Fruit fly (Drosophila melanogaster) whole organism, embryonic: ENCODE data around the gene CG42240.

ENCODE experiments used
- Atf-2 ChIP-seq: fragments of 200-800 bp; sonication (Bioruptor generic); optimal IDR thresholded peaks from 2 replicates; lab custom pipeline; 2016; ENCODE audit warnings: missing biosample characterization, missing genetic modification characterization
- Awh ChIP-seq: fragments of 200-800 bp; sonication (Bioruptor generic); IDR thresholded peaks from 2 replicates; pipeline ENCODE4, ENCODE4 v1.3.6; 2022; ENCODE audit warnings: missing biosample characterization, missing genetic modification characterization
- Bdp1 ChIP-seq: fragments of 200-800 bp; sonication (Bioruptor generic); optimal IDR thresholded peaks from 3 replicates; lab custom pipeline; 2016; ENCODE audit warnings: missing biosample characterization, missing genetic modification characterization
- CG10209 ChIP-seq: fragments of 200-800 bp; sonication (Bioruptor generic); optimal IDR thresholded peaks from 3 replicates; lab custom pipeline; 2017; ENCODE audit warnings: missing biosample characterization, mild to moderate bottlenecking, missing genetic modification characterization, missing genetic modification reagents
- CG11696 ChIP-seq: fragments of 200-800 bp; sonication (Bioruptor generic); IDR thresholded peaks from 2 replicates; pipeline ENCODE4 v1.3.6; 2022; ENCODE audit warnings: missing biosample characterization, missing genetic modification characterization
- CG12299 ChIP-seq: fragments of 200-800 bp; sonication (Bioruptor generic); optimal IDR thresholded peaks from 2 replicates; lab custom pipeline; 2018; ENCODE audit warnings: missing biosample characterization, mild to moderate bottlenecking, missing genetic modification characterization
- CG12391 ChIP-seq: fragments of 200-800 bp; sonication (Bioruptor generic); optimal IDR thresholded peaks from 3 replicates; lab custom pipeline; 2018; ENCODE audit warnings: missing biosample characterization, mild to moderate bottlenecking, missing genetic modification characterization, moderate library complexity
- CG12942 ChIP-seq: fragments of 200-800 bp; sonication (Bioruptor generic); optimal IDR thresholded peaks from 3 replicates; lab custom pipeline; 2016; ENCODE audit warnings: missing biosample characterization, missing genetic modification characterization
- CG14050 ChIP-seq: fragments of 200-800 bp; sonication (Bioruptor generic); IDR thresholded peaks from 3 replicates; pipeline ENCODE4 v1.3.6; 2022; ENCODE audit warnings: missing biosample characterization, missing genetic modification characterization
- CG14667 ChIP-seq: fragments of 200-800 bp; sonication (Bioruptor generic); IDR thresholded peaks from 2 replicates; pipeline ENCODE4 v1.3.6; 2022; ENCODE audit warnings: missing biosample characterization, missing genetic modification characterization
- CG14965 ChIP-seq: fragments of 200-800 bp; sonication (Bioruptor generic); optimal IDR thresholded peaks from 2 replicates; lab custom pipeline; 2016; ENCODE audit warnings: missing biosample characterization, missing genetic modification characterization, borderline replicate concordance
- CG15601 ChIP-seq: fragments of 200-800 bp; sonication (Bioruptor generic); optimal IDR thresholded peaks from 3 replicates; lab custom pipeline; 2019; ENCODE audit warnings: missing biosample characterization, mild to moderate bottlenecking, missing genetic modification characterization, moderate library complexity
- CG15696 ChIP-seq: fragments of 200-800 bp; sonication (Bioruptor generic); optimal IDR thresholded peaks from 2 replicates; lab custom pipeline; 2019; ENCODE audit warnings: missing biosample characterization, mild to moderate bottlenecking, missing genetic modification characterization, moderate library complexity
- CG17359 ChIP-seq: fragments of 200-800 bp; sonication (Bioruptor generic); optimal IDR thresholded peaks from 3 replicates; lab custom pipeline; 2018; ENCODE audit warnings: missing biosample characterization, mild to moderate bottlenecking, missing genetic modification characterization, moderate library complexity
- CG18476 ChIP-seq: fragments of 200-800 bp; sonication (Bioruptor generic); optimal IDR thresholded peaks from 2 replicates; lab custom pipeline; 2016; ENCODE audit warnings: missing biosample characterization, mild to moderate bottlenecking, missing genetic modification characterization
- CG2678 ChIP-seq: fragments of 200-800 bp; sonication (Bioruptor generic); optimal IDR thresholded peaks from 3 replicates; lab custom pipeline; 2019; ENCODE audit warnings: missing biosample characterization, mild to moderate bottlenecking, missing genetic modification characterization, moderate library complexity
- CG3726 ChIP-seq: fragments of 200-800 bp; sonication (Bioruptor generic); IDR thresholded peaks from 3 replicates; pipeline ENCODE4, ENCODE4 v1.3.6; 2022; ENCODE audit warnings: missing biosample characterization, missing genetic modification characterization
- CG42726 ChIP-seq: fragments of 200-800 bp; sonication (Bioruptor generic); IDR thresholded peaks from 2 replicates; pipeline ENCODE4 v1.3.6; 2022; ENCODE audit warnings: missing biosample characterization, missing genetic modification characterization; ENCODE audit not compliant: partially characterized antibody
- CG4282 ChIP-seq: fragments of 200-800 bp; sonication (Bioruptor generic); optimal IDR thresholded peaks from 2 replicates; lab custom pipeline; 2016; ENCODE audit warnings: missing biosample characterization, missing genetic modification characterization
- CG5953 ChIP-seq: fragments of 200-800 bp; sonication (Bioruptor generic); IDR thresholded peaks from 2 replicates; pipeline ENCODE4 v1.3.6; 2022; ENCODE audit warnings: missing biosample characterization, missing genetic modification characterization
- CG6254 ChIP-seq: fragments of 200-800 bp; sonication (Bioruptor generic); optimal IDR thresholded peaks from 3 replicates; lab custom pipeline; 2017; ENCODE audit warnings: mild to moderate bottlenecking, missing biosample characterization, missing genetic modification reagents, missing genetic modification characterization
- CG6791 ChIP-seq: fragments of 200-800 bp; sonication (Bioruptor generic); IDR thresholded peaks from 3 replicates; pipeline ENCODE4 v1.3.6; 2022; ENCODE audit warnings: missing biosample characterization, missing genetic modification characterization; ENCODE audit not compliant: partially characterized antibody
- CG7745 ChIP-seq: fragments of 200-800 bp; sonication (Bioruptor generic); optimal IDR thresholded peaks from 2 replicates; lab custom pipeline; 2018; ENCODE audit warnings: missing biosample characterization, mild to moderate bottlenecking, missing genetic modification characterization, moderate library complexity
- CG7839 ChIP-seq: fragments of 200-800 bp; sonication (Bioruptor generic); optimal IDR thresholded peaks from 3 replicates; lab custom pipeline; 2018; ENCODE audit warnings: missing biosample characterization, mild to moderate bottlenecking, missing genetic modification characterization, moderate library complexity
- CG7987 ChIP-seq: fragments of 200-800 bp; sonication (Bioruptor generic); optimal IDR thresholded peaks from 2 replicates; lab custom pipeline; 2018; ENCODE audit warnings: missing biosample characterization, mild to moderate bottlenecking, missing genetic modification characterization, moderate library complexity
- CG9437 ChIP-seq: fragments of 200-800 bp; sonication (Bioruptor generic); optimal IDR thresholded peaks from 2 replicates; lab custom pipeline; 2018; ENCODE audit warnings: missing biosample characterization, mild to moderate bottlenecking, missing genetic modification characterization
- CG9609 ChIP-seq: fragments of 200-800 bp; sonication (Bioruptor generic); optimal IDR thresholded peaks from 3 replicates; lab custom pipeline; 2016; ENCODE audit warnings: missing biosample characterization, missing genetic modification characterization
- Dad ChIP-seq: fragments of 200-800 bp; sonication (Bioruptor generic); optimal IDR thresholded peaks from 3 replicates; lab custom pipeline; 2016; ENCODE audit warnings: missing biosample characterization, missing genetic modification characterization
- Dfd ChIP-seq, 2 experiments: fragments of >200 bp; optimal IDR thresholded peaks; 2 replicates each; lab custom pipeline; 2017; ENCODE audit warnings: missing biosample characterization in 2 of 2, missing genetic modification characterization in 2 of 2
- Dll ChIP-seq: fragments of 200-800 bp; sonication (Bioruptor generic); IDR thresholded peaks from 4 replicates; pipeline ENCODE4 v1.3.6; 2022; ENCODE audit warnings: missing biosample characterization, missing genetic modification characterization; ENCODE audit not compliant: partially characterized antibody
- Dp ChIP-seq: fragments of 200-800 bp; sonication (Bioruptor generic); optimal IDR thresholded peaks from 2 replicates; lab custom pipeline; 2018; ENCODE audit warnings: missing biosample characterization, mild to moderate bottlenecking, missing genetic modification characterization, moderate library complexity
- E2f2 ChIP-seq: fragments of 200-800 bp; sonication (Bioruptor generic); IDR thresholded peaks from 2 replicates; pipeline ENCODE4 v1.3.6; 2022; ENCODE audit warnings: missing biosample characterization, missing genetic modification characterization
- ERR ChIP-seq: fragments of 200-800 bp; sonication (Bioruptor generic); optimal IDR thresholded peaks from 2 replicates; lab custom pipeline; 2016; ENCODE audit warnings: missing biosample characterization, missing genetic modification characterization
- H2.0 ChIP-seq: fragments of 200-800 bp; sonication (Bioruptor generic); IDR thresholded peaks from 2 replicates; pipeline ENCODE4 v1.3.6; 2022; ENCODE audit warnings: missing biosample characterization, missing genetic modification characterization
- Hsf ChIP-seq: fragments of 200-800 bp; sonication (Bioruptor generic); optimal IDR thresholded peaks from 3 replicates; lab custom pipeline; 2016; ENCODE audit warnings: missing biosample characterization, missing genetic modification characterization
- Side ChIP-seq: fragments of 200-800 bp; sonication (Bioruptor generic); optimal IDR thresholded peaks from 2 replicates; lab custom pipeline; 2016; ENCODE audit warnings: missing biosample characterization, missing genetic modification characterization
- Sry-δ ChIP-seq: fragments of 200-800 bp; sonication (Bioruptor generic); optimal IDR thresholded peaks from 2 replicates; lab custom pipeline; 2016; ENCODE audit warnings: missing biosample characterization, missing genetic modification characterization
- Ssrp ChIP-seq: fragments of 200-800 bp; sonication (Bioruptor generic); optimal IDR thresholded peaks from 2 replicates; lab custom pipeline; 2018; ENCODE audit warnings: missing biosample characterization, mild to moderate bottlenecking, missing genetic modification characterization, moderate library complexity
- bigmax ChIP-seq: fragments of 200-800 bp; sonication (Bioruptor generic); optimal IDR thresholded peaks from 2 replicates; lab custom pipeline; 2018; ENCODE audit warnings: missing biosample characterization, mild to moderate bottlenecking, missing genetic modification characterization
- crp ChIP-seq, 2 experiments: fragments of 200-800 bp; sonication (Bioruptor generic); optimal IDR thresholded peaks; 2 replicates in 1 of 2; 3 replicates in 1 of 2; lab custom pipeline; 2017; ENCODE audit warnings: missing biosample characterization in 2 of 2, missing genetic modification characterization in 2 of 2, mild to moderate bottlenecking in 1 of 2, moderate library complexity in 1 of 2
- danr ChIP-seq: fragments of 200-800 bp; sonication (Bioruptor generic); IDR thresholded peaks from 2 replicates; pipeline ENCODE4 v1.3.6; 2022; ENCODE audit warnings: missing biosample characterization, missing genetic modification characterization
- fd102C ChIP-seq: fragments of 200-800 bp; sonication (Bioruptor generic); optimal IDR thresholded peaks from 2 replicates; lab custom pipeline; 2018; ENCODE audit warnings: missing biosample characterization, mild to moderate bottlenecking, missing genetic modification characterization, moderate library complexity
- mam ChIP-seq: fragments of 200-800 bp; sonication (Bioruptor generic); optimal IDR thresholded peaks from 3 replicates; lab custom pipeline; 2016; ENCODE audit warnings: missing biosample characterization, missing genetic modification characterization
- nerfin-1 ChIP-seq: fragments of 200-800 bp; sonication (Bioruptor generic); optimal IDR thresholded peaks from 3 replicates; lab custom pipeline; 2019; ENCODE audit warnings: missing biosample characterization, mild to moderate bottlenecking, missing genetic modification characterization, moderate library complexity
- pho ChIP-seq: fragments of 200-800 bp; sonication (Bioruptor generic); optimal IDR thresholded peaks from 2 replicates; lab custom pipeline; 2016; ENCODE audit warnings: missing biosample characterization, missing genetic modification characterization
- pum ChIP-seq: fragments of 200-800 bp; sonication (Bioruptor generic); optimal IDR thresholded peaks from 2 replicates; lab custom pipeline; 2016; ENCODE audit warnings: missing biosample characterization, missing genetic modification characterization
- repo ChIP-seq: fragments of 200-800 bp; sonication (Bioruptor generic); optimal IDR thresholded peaks from 2 replicates; lab custom pipeline; 2016; ENCODE audit warnings: missing biosample characterization, missing genetic modification characterization
- slou ChIP-seq: fragments of 200-800 bp; sonication (Bioruptor generic); optimal IDR thresholded peaks from 3 replicates; lab custom pipeline; 2016; ENCODE audit warnings: missing biosample characterization, missing genetic modification characterization
- sug ChIP-seq: fragments of 200-800 bp; optimal IDR thresholded peaks from 2 replicates; lab custom pipeline; 2019; ENCODE audit warnings: missing biosample characterization, mild to moderate bottlenecking, missing genetic modification characterization, moderate library complexity
- unpg ChIP-seq: fragments of 200-800 bp; sonication (Bioruptor generic); optimal IDR thresholded peaks from 3 replicates; lab custom pipeline; 2018; ENCODE audit warnings: missing biosample characterization, mild to moderate bottlenecking, missing genetic modification characterization, moderate library complexity

The CG42240 gene

dm6 chrX:6340593-6341068 is 10.0 kb downstream of the CG42240 start (continued):
- TF ChIP-seq nerfin-1 (tag; lab: Kevin White, UChicago): peak; percentile 73
- TF ChIP-seq CG18476 (GFP tag; lab: Kevin White, UChicago): peak; percentile 43
- TF ChIP-seq Hsf: peak; percentile 49
- peak in 1 of 2 experiments; percentile 21 for TF ChIP-seq crp (GFP tag; optimal IDR thresholded peaks at IDR 0.05; lab: Kevin White, UChicago)
- TF ChIP-seq CG7839: peak; percentile 85
- no peak for TF ChIP-seq Atf-2
- peak; percentile 8 for TF ChIP-seq Bdp1 (GFP tag; lab: Kevin White, UChicago)
- peak; percentile 71 for TF ChIP-seq CG9437 (GFP tag; lab: Kevin White, UChicago)
- no peak for TF ChIP-seq Side (GFP tag; lab: Kevin White, UChicago)
- TF ChIP-seq Dad (GFP tag; lab: Kevin White, UChicago): peak; percentile 23
- peak; percentile 72 for TF ChIP-seq unpg (GFP tag; lab: Kevin White, UChicago)
- TF ChIP-seq bigmax: no peak
- TF ChIP-seq repo (GFP tag; lab: Kevin White, UChicago): no peak
- no peak for TF ChIP-seq CG3726 (GFP tag; lab: Robert Waterston, UW)
- peak; percentile 47 for TF ChIP-seq mam (GFP tag; lab: Kevin White, UChicago)
- TF ChIP-seq CG7745: no peak
- TF ChIP-seq CG12299 (tag; lab: Kevin White, UChicago): peak; percentile 30
- TF ChIP-seq CG11696 (GFP tag; lab: Robert Waterston, UW): peak; percentile 34; the same call in 1 of the 2 replicates
- TF ChIP-seq danr (GFP tag; lab: Robert Waterston, UW): no peak
- no peak for TF ChIP-seq fd102C (GFP tag; lab: Kevin White, UChicago)
- TF ChIP-seq Dfd (GFP tag; optimal IDR thresholded peaks at IDR 0.05; lab: Kevin White, UChicago): no peak
- TF ChIP-seq CG5953: no peak
- no peak for TF ChIP-seq E2f2
- no peak for TF ChIP-seq CG7987 (GFP tag; lab: Kevin White, UChicago)
- TF ChIP-seq CG4282: no peak
- TF ChIP-seq CG17359 (tag; lab: Kevin White, UChicago): peak; percentile 68
- peak; percentile 11 for TF ChIP-seq CG12942 (GFP tag; lab: Kevin White, UChicago)
- TF ChIP-seq Sry-δ (GFP tag; lab: Kevin White, UChicago): no peak
- TF ChIP-seq CG9609 (GFP tag; lab: Kevin White, UChicago): no peak
- TF ChIP-seq CG42726 (GFP tag; lab: Robert Waterston, UW): no peak
- TF ChIP-seq pho (GFP tag; lab: Kevin White, UChicago): no peak
- 0 out of 2 replicates have a peak, but pooled peaks have one; percentile 27 for TF ChIP-seq CG14667 (GFP tag; lab: Robert Waterston, UW)
- TF ChIP-seq Dll (GFP tag; lab: Robert Waterston, UW): no peak
- TF ChIP-seq slou (GFP tag; lab: Kevin White, UChicago): no peak
- peak; percentile 64 for TF ChIP-seq CG6254 (GFP tag; lab: Kevin White, UChicago)
- TF ChIP-seq CG14965 (GFP tag; lab: Kevin White, UChicago): no peak
- TF ChIP-seq Awh: no peak
- TF ChIP-seq ERR: no peak
- no peak for TF ChIP-seq Dp
- peak; percentile 2 for TF ChIP-seq pum (GFP tag; lab: Kevin White, UChicago)
- no peak for TF ChIP-seq CG15696 (tag; lab: Kevin White, UChicago)
- peak; percentile 71 for TF ChIP-seq Ssrp (tag; lab: Kevin White, UChicago)
- peak; percentile 75 for TF ChIP-seq CG15601 (tag; lab: Kevin White, UChicago)
- TF ChIP-seq H2.0 (GFP tag; lab: Robert Waterston, UW): 0 out of 2 replicates have a peak, but pooled peaks have one; percentile 23
- peak; percentile 93 for TF ChIP-seq CG2678 (tag; lab: Kevin White, UChicago)
- TF ChIP-seq sug (tag; lab: Kevin White, UChicago): peak; percentile 72
- TF ChIP-seq CG14050 (GFP tag; lab: Robert Waterston, UW): peak; percentile 24; the same call in 1 of the 3 replicates
- no peak for TF ChIP-seq CG6791 (GFP tag; lab: Robert Waterston, UW)
- peak; percentile 79 for TF ChIP-seq CG10209
- TF ChIP-seq CG12391 (tag; lab: Kevin White, UChicago): peak; percentile 72
